Worm (Caenorhabditis elegans) whole organism, young adult: ENCODE data around the gene Y58A7A.1.

Source experiments
- ZK185.1 ChIP-seq: sonication (generic microtip); optimal IDR thresholded peaks from 2 replicates; lab custom pipeline; 2016; ENCODE audit warnings: mild to moderate bottlenecking, missing genetic modification characterization, missing compliant biosample characterization; ENCODE audit not compliant: poor library complexity, severe bottlenecking
- mel-28 ChIP-seq: sonication (generic microtip); optimal IDR thresholded peaks from 2 replicates; lab custom pipeline; 2016; ENCODE audit warnings: borderline replicate concordance, mild to moderate bottlenecking, missing genetic modification characterization, missing compliant biosample characterization
- rec-8 ChIP-seq, 2 experiments: sonication (generic microtip); optimal IDR thresholded peaks; 2 replicates each; lab custom pipeline; 2016; ENCODE audit warnings: mild to moderate bottlenecking in 2 of 2, missing genetic modification characterization in 2 of 2, missing genetic modification reagents in 2 of 2, missing genotype in 2 of 2, missing biosample characterization in 1 of 2, missing compliant biosample characterization in 1 of 2, moderate library complexity in 1 of 2
- rpc-1 ChIP-seq, 2 experiments: fragments of 150-350 bp in 1 of 2; sonication (generic microtip) in 1 of 2; optimal IDR thresholded peaks; 2 replicates each; lab custom pipeline; 2014 to 2018; ENCODE audit warnings: missing biosample characterization in 1 of 2, missing genetic modification characterization in 1 of 2, missing genetic modification reagents in 1 of 2, missing genotype in 1 of 2

DNA sequence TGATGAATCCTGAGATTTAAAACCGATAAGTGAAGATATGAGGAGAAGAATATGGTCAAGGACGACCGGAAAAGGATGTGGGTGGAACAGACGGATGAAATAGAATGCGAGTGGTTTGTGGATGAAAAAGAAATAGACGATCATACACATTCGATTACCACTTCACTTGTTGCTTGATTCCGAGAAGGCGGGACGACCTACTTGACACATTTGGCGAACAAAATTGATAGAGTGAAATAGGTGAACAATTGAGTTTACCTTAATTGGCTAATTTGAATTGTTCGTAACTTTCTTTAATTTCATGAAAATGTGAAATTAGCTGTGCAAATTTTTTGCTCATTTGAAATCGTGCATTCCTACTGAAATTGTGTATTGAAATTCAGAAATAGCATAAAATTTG is 2.7 kb upstream of the Y58A7A.1 start, which contains the start of gene Y58A7A.2:
- TF ChIP-seq rec-8 (tag; optimal IDR thresholded peaks at IDR 0.05; lab: Kevin White, UChicago) (no peak), mel-28 (tag; lab: Kevin White, UChicago) (no peak), rpc-1 (optimal IDR thresholded peaks at IDR 0.05; lab: Kevin White, UChicago) (no peak), rpc-1 (tag; optimal IDR thresholded peaks at IDR 0.05; lab: Kevin White, UChicago) (no peak), ZK185.1 (no peak)
